Fruit fly (Drosophila melanogaster) Kc167 (cell line): ENCODE data around the gene CG7126.

ENCODE experiments used
- Sin3A ChIP-seq: fragments of >200 bp; optimal IDR thresholded peaks from 2 replicates; lab custom pipeline; 2018; ENCODE audit warnings: missing external identifiers
- psq ChIP-seq: fragments of >200 bp; optimal IDR thresholded peaks from 2 replicates; lab custom pipeline; 2017; ENCODE audit warnings: missing external identifiers

DNA sequence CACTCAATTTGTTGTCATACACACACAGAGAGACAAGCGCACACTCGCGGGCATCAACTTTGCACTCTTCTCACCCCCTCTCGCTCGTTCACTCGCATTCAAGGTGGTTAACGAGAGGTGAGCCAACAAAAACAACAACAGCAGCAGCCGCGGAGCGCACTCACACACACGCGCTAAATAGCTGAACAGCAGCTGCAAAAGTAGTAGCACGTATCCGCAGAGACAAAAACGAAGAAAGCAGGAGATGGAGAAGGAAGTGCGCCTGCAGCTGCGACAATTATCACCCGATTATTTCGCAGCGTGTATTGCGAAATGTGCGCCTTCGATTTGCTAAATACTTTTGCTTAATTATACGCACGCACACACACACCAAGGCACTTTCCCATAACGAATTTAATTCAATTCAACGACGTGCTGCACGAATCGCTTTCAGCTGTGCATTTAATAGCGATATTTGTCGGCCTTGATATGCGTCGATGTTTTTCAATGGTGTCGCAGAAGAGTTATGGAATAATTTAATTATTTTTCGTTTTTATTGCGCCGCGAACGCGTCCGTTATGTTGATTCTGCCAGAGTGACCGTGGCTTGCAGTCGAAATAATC, 4.2 kb downstream of the CG7126 start:
- TF ChIP-seq Sin3A (lab: Kevin White, UChicago), result no peak
- no peak for TF ChIP-seq psq
